Worm (Caenorhabditis elegans) whole organism, mixed stage, embryonic: ENCODE data around the gene F22E5.13.

Source experiments
- M03D4.4 ChIP-seq: sonication (generic microtip); optimal IDR thresholded peaks from 2 replicates; lab custom pipeline; 2017; ENCODE audit warnings: mild to moderate bottlenecking, missing genetic modification characterization, missing compliant biosample characterization
- blmp-1 ChIP-seq: fragments of 150-350 bp; optimal IDR thresholded peaks from 2 replicates; lab custom pipeline; 2014; ENCODE audit warnings: missing biosample characterization, missing genetic modification characterization
- ceh-39 ChIP-seq: fragments of 150-350 bp; optimal IDR thresholded peaks from 2 replicates; lab custom pipeline; 2014; ENCODE audit warnings: missing biosample characterization, missing genetic modification characterization
- ceh-43 ChIP-seq: fragments of 200-800 bp; sonication (Bioruptor generic); optimal IDR thresholded peaks from 2 replicates; lab custom pipeline; 2018; ENCODE audit warnings: mild to moderate bottlenecking, missing genetic modification characterization, moderate library complexity, missing compliant biosample characterization
- ceh-83 ChIP-seq: fragments of 200-800 bp; sonication (Bioruptor generic); optimal IDR thresholded peaks from 2 replicates; lab custom pipeline; 2018; ENCODE audit warnings: mild to moderate bottlenecking, missing genetic modification characterization, missing compliant biosample characterization
- cnd-1 ChIP-seq: fragments of 200-800 bp; sonication (Bioruptor generic); optimal IDR thresholded peaks from 2 replicates; lab custom pipeline; 2018; ENCODE audit warnings: mild to moderate bottlenecking, missing genetic modification characterization, missing compliant biosample characterization
- drap-1 ChIP-seq: fragments of 200-800 bp; sonication (Bioruptor generic); optimal IDR thresholded peaks from 3 replicates; lab custom pipeline; 2018; ENCODE audit warnings: mild to moderate bottlenecking, missing genetic modification characterization, missing compliant biosample characterization
- elt-1 ChIP-seq: sonication (generic microtip); optimal IDR thresholded peaks from 2 replicates; lab custom pipeline; 2017; ENCODE audit warnings: missing genetic modification characterization, mild to moderate bottlenecking, missing compliant biosample characterization, antibody characterized with exemption, moderate library complexity, borderline replicate concordance; ENCODE audit not compliant: insufficient read depth
- flh-1 ChIP-seq: fragments of 200-800 bp; sonication (Bioruptor generic); optimal IDR thresholded peaks from 2 replicates; lab custom pipeline; 2018; ENCODE audit warnings: mild to moderate bottlenecking, missing genetic modification characterization, moderate library complexity, missing compliant biosample characterization
- ham-2 ChIP-seq: fragments of 200-800 bp; sonication (Bioruptor generic); optimal IDR thresholded peaks from 2 replicates; lab custom pipeline; 2018; ENCODE audit warnings: mild to moderate bottlenecking, missing genetic modification characterization, missing compliant biosample characterization
- hlh-1 ChIP-seq: fragments of 150-350 bp; optimal IDR thresholded peaks from 2 replicates; lab custom pipeline; 2014; ENCODE audit warnings: missing biosample characterization, missing genetic modification reagents, missing genetic modification characterization
- lin-32 ChIP-seq: fragments of 200-800 bp; sonication (Bioruptor generic); optimal IDR thresholded peaks from 2 replicates; lab custom pipeline; 2018; ENCODE audit warnings: mild to moderate bottlenecking, missing genetic modification characterization, missing compliant biosample characterization
- lsy-2 ChIP-seq: fragments of 150-350 bp; optimal IDR thresholded peaks from 2 replicates; lab custom pipeline; 2014; ENCODE audit warnings: missing biosample characterization, missing genetic modification characterization
- mab-5 ChIP-seq: fragments of 150-350 bp; optimal IDR thresholded peaks from 2 replicates; lab custom pipeline; 2014; ENCODE audit warnings: missing biosample characterization, missing genetic modification characterization
- mep-1 ChIP-seq: fragments of 150-350 bp; optimal IDR thresholded peaks from 2 replicates; lab custom pipeline; 2017; ENCODE audit warnings: missing biosample characterization, missing genetic modification reagents, missing genetic modification characterization, inconsistent platforms
- mls-2 ChIP-seq: sonication (generic microtip); optimal IDR thresholded peaks from 2 replicates; lab custom pipeline; 2016; ENCODE audit warnings: mild to moderate bottlenecking, missing genetic modification characterization, moderate library complexity, missing compliant biosample characterization
- nhr-2 ChIP-seq: fragments of 150-350 bp; optimal IDR thresholded peaks from 2 replicates; lab custom pipeline; 2014; ENCODE audit warnings: missing biosample characterization, missing genetic modification characterization
- nhr-237 ChIP-seq: fragments of 150-350 bp; optimal IDR thresholded peaks from 2 replicates; lab custom pipeline; 2014; ENCODE audit warnings: missing biosample characterization, missing genetic modification characterization
- pha-4 ChIP-seq: fragments of 150-350 bp; optimal IDR thresholded peaks from 2 replicates; lab custom pipeline; 2018; ENCODE audit warnings: missing biosample characterization, missing genetic modification reagents, missing genetic modification characterization
- snpc-4 ChIP-seq: fragments of 150-350 bp; optimal IDR thresholded peaks from 2 replicates; lab custom pipeline; 2014; ENCODE audit warnings: missing biosample characterization, missing genetic modification characterization
- sptf-1 ChIP-seq: sonication (generic microtip); optimal IDR thresholded peaks from 2 replicates; lab custom pipeline; 2017; ENCODE audit warnings: mild to moderate bottlenecking, missing genetic modification characterization, moderate library complexity, missing compliant biosample characterization
- tbx-8 ChIP-seq: fragments of 200-800 bp; sonication (Bioruptor generic); optimal IDR thresholded peaks from 2 replicates; lab custom pipeline; 2018; ENCODE audit warnings: mild to moderate bottlenecking, missing genetic modification characterization, moderate library complexity, missing compliant biosample characterization
- unc-120 ChIP-seq: sonication (generic microtip); optimal IDR thresholded peaks from 2 replicates; lab custom pipeline; 2017; ENCODE audit warnings: missing genetic modification characterization, missing compliant biosample characterization; ENCODE audit not compliant: poor library complexity, severe bottlenecking
- unc-39 ChIP-seq: fragments of 150-350 bp; optimal IDR thresholded peaks from 2 replicates; lab custom pipeline; 2014; ENCODE audit warnings: missing biosample characterization, missing genetic modification characterization
- unc-62 ChIP-seq: fragments of 150-350 bp; optimal IDR thresholded peaks from 2 replicates; lab custom pipeline; 2014; ENCODE audit warnings: missing biosample characterization, missing genetic modification reagents, missing genetic modification characterization
- zip-8 ChIP-seq: fragments of 150-350 bp; optimal IDR thresholded peaks from 2 replicates; lab custom pipeline; 2014; ENCODE audit warnings: missing biosample characterization, missing genetic modification characterization
- ztf-11 ChIP-seq: fragments of 150-350 bp; optimal IDR thresholded peaks from 2 replicates; lab custom pipeline; 2014; ENCODE audit warnings: missing biosample characterization, missing genetic modification characterization

F22E5.13 gene

DNA sequence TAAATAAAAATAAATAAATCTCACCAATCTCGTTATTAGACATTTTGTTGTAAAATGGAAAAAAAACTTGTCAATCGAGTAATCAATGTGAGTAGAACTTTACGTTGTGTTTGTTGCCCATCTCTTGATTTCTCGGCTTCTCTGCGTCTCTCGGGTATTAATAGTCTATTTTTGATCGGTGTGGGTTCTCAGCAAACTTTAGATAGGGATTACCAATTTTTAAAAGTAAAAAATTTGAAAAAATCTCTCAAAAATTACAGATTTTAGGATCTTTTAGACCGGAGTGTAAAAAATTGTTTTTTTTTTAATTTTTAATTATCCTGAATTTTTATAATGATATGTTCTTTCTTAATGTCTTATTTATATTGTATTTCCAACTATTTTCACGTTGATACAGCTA lies 12.1 kb downstream of the F22E5.13 start, which contains the start of gene F22E5.21:
Gene F22E5.21, minus strand, starts transcription at position 101 of the 400 bp plus-strand sequence.
- TF ChIP-seq pha-4 (no peak), ham-2 (GFP tag; lab: Kevin White, UChicago) (no peak), sptf-1 (tag; lab: Kevin White, UChicago) (no peak), tbx-8 (no peak), lsy-2 (tag; lab: Kevin White, UChicago) (no peak), cnd-1 (tag; lab: Kevin White, UChicago) (no peak), mls-2 (tag; lab: Kevin White, UChicago) (no peak), snpc-4 (tag; lab: Kevin White, UChicago) (no peak), ceh-43 (no peak), ztf-11 (tag; lab: Kevin White, UChicago) (no peak), elt-1 (tag; lab: Kevin White, UChicago) (no peak), mab-5 (tag; lab: Kevin White, UChicago) (no peak), mep-1 (tag; lab: Kevin White, UChicago) (no peak), unc-120 (tag; lab: Kevin White, UChicago) (no peak), nhr-2 (tag; lab: Kevin White, UChicago) (no peak), hlh-1 (tag; lab: Kevin White, UChicago) (no peak)

DNA sequence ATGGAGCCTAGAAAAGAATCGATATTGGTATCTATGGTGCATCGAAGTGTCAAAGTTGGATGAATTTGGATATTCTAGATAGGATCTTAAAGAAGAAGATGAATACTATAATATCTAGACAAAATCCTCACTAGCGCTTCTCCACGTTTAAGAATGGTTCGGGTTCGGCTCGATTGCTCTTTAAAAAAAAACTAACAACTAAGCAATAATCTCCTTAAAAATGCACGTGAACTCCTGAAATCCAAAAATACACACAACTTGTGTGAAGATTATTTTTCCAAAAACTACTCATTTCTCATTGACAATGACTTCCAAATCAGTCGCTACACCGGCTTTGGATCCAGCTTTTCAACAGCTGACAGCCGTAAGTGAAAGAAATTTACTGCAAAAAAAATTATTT lies 18.3 kb downstream of the F22E5.13 start, which contains the start of gene D2062.1:
Gene D2062.1, plus strand, starts transcription at position 301 of the 400 bp plus-strand sequence.
- TF ChIP-seq elt-1 (tag; lab: Kevin White, UChicago) (no peak), unc-39 (tag; lab: Kevin White, UChicago) (no peak), ham-2 (GFP tag; lab: Kevin White, UChicago) (no peak)

DNA sequence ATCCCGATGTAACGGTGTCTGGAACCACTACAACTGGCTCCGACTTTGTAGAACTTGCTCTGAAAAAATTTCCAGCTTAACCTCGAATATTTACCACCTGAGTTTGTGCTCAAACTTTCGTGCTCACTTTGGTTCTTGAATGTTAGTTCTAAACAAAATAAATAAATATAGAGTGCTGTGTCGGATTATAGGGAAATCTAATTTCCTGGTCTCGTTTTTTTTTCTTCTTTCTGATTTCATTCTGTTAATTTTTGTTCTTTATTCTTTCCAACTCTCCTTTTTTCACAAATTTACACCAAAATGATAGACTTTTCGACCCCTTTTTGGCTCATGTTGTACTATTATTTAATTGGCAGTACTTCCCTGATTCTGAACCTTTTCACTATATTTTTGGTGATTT lies 20.2 kb downstream of the F22E5.13 start, which contains the start of gene sri-37:
Gene sri-37, plus strand, starts transcription at position 301 of the 400 bp plus-strand sequence.
- TF ChIP-seq nhr-2 (tag; lab: Kevin White, UChicago) (no peak), snpc-4 (tag; lab: Kevin White, UChicago) (no peak), zip-8 (tag; lab: Kevin White, UChicago) (no peak), ceh-39 (tag; lab: Kevin White, UChicago) (no peak), ceh-83 (no peak), mab-5 (tag; lab: Kevin White, UChicago) (no peak)

DNA sequence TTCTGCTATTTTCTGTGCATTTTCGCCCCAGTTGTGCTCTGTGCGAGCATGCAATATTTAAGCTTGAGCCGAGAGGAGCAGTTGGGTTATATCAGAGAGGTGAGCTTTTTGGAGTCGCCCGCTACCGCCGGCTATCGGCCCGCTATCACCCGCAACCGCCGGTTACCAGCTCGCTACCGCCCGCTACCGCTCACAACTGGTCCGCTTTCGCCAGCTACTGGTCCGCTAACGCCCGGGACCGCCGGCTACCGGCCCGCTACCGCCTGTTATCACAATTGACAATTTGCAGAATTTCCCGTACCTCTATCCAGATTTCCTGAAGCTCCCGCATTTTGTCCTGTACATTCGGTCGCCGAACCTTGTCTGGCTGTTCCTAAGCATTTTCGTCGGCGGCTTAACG lies 21.0 kb downstream of the F22E5.13 start:
- TF ChIP-seq nhr-2 (tag; lab: Kevin White, UChicago): no peak
- no peak for TF ChIP-seq unc-120 (tag; lab: Kevin White, UChicago)
- no peak for TF ChIP-seq flh-1 (GFP tag; lab: Kevin White, UChicago)
- TF ChIP-seq ztf-11 (tag; lab: Kevin White, UChicago): no peak
- no peak for TF ChIP-seq lin-32
- no peak for TF ChIP-seq hlh-1 (tag; lab: Kevin White, UChicago)
- TF ChIP-seq nhr-237: no peak
- TF ChIP-seq M03D4.4 (tag; lab: Kevin White, UChicago): no peak
- TF ChIP-seq zip-8 (tag; lab: Kevin White, UChicago): no peak
- no peak for TF ChIP-seq elt-1 (tag; lab: Kevin White, UChicago)
- no peak for TF ChIP-seq ceh-39 (tag; lab: Kevin White, UChicago)
- TF ChIP-seq lsy-2 (tag; lab: Kevin White, UChicago): no peak
- no peak for TF ChIP-seq drap-1 (GFP tag; lab: Kevin White, UChicago)
- TF ChIP-seq cnd-1 (tag; lab: Kevin White, UChicago): no peak
- no peak for TF ChIP-seq unc-62 (GFP tag; lab: Kevin White, UChicago)
- TF ChIP-seq tbx-8: no peak
- TF ChIP-seq pha-4: no peak

DNA sequence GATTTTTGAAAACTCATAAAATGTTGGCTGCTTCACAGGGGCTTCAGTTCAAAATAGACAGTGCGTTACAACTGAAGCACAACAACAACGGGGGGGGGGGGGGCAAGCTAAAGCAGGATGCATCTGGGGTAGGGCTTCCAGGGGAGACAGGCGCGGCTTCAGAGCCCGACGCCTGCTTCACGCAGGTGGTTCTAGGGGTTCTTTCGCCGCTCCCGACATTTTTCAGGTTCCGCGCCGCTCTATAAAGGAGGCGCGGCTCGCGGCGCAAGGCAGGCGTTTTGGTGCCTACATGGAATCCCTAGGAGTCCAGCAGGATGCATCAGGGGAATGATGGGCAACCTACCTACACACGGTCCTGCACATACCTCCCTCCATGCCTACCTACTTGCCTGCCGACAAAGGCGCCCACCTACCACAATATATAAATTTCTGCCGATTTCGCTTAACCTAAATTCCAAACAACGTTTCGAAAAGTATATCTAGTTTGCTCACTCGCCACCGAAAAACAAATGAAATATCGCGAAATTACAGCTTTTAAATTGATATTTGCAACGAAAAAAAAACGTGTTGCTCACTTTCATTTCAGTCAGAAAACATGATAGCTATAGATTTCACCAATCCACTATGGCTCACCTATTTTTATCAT lies 22.2 kb downstream of the F22E5.13 start, which contains the start of gene sri-71:
Gene sri-71, plus strand, starts transcription at position 596 of the 646 bp plus-strand sequence.
- TF ChIP-seq M03D4.4 (tag; lab: Kevin White, UChicago): no peak
- TF ChIP-seq blmp-1 (tag; lab: Kevin White, UChicago): no peak
- peak; percentile 32 for TF ChIP-seq sptf-1 (tag; lab: Kevin White, UChicago)
